Fruit fly (Drosophila melanogaster) whole organism, embryonic: Measurements from ENCODE around the gene gdl.

Experiments used
- ATbp ChIP-seq: fragments of 200-800 bp; sonication (Bioruptor generic); optimal IDR thresholded peaks from 2 replicates; lab custom pipeline; 2017; ENCODE audit warnings: missing biosample characterization, mild to moderate bottlenecking, missing genetic modification characterization, missing genetic modification reagents
- BtbVII ChIP-seq: fragments of 200-800 bp; sonication (Bioruptor generic); optimal IDR thresholded peaks from 3 replicates; lab custom pipeline; 2017; ENCODE audit warnings: missing biosample characterization, mild to moderate bottlenecking, missing genetic modification characterization
- CG10431 ChIP-seq: fragments of 200-800 bp; sonication (Bioruptor generic); optimal IDR thresholded peaks from 3 replicates; lab custom pipeline; 2018; ENCODE audit warnings: missing biosample characterization, mild to moderate bottlenecking, missing genetic modification characterization
- CG11398 ChIP-seq: fragments of 200-800 bp; sonication (Bioruptor generic); optimal IDR thresholded peaks from 2 replicates; lab custom pipeline; 2016; ENCODE audit warnings: missing biosample characterization, missing genetic modification characterization
- CG12391 ChIP-seq: fragments of 200-800 bp; sonication (Bioruptor generic); optimal IDR thresholded peaks from 3 replicates; lab custom pipeline; 2018; ENCODE audit warnings: missing biosample characterization, mild to moderate bottlenecking, missing genetic modification characterization, moderate library complexity
- CG15601 ChIP-seq: fragments of 200-800 bp; sonication (Bioruptor generic); optimal IDR thresholded peaks from 3 replicates; lab custom pipeline; 2019; ENCODE audit warnings: missing biosample characterization, mild to moderate bottlenecking, missing genetic modification characterization, moderate library complexity
- CG18599 ChIP-seq: fragments of 200-800 bp; sonication (Bioruptor generic); optimal IDR thresholded peaks from 3 replicates; lab custom pipeline; 2017; ENCODE audit warnings: missing biosample characterization, missing genetic modification characterization, mild to moderate bottlenecking, moderate library complexity, missing genetic modification reagents
- CG2116 ChIP-seq: fragments of 200-800 bp; sonication (Bioruptor generic); optimal IDR thresholded peaks from 3 replicates; lab custom pipeline; 2018; ENCODE audit warnings: missing biosample characterization, mild to moderate bottlenecking, missing genetic modification characterization
- CG2120 ChIP-seq: fragments of 200-800 bp; sonication (Bioruptor generic); optimal IDR thresholded peaks from 3 replicates; lab custom pipeline; 2016; ENCODE audit warnings: missing biosample characterization, missing genetic modification characterization
- CG2678 ChIP-seq: fragments of 200-800 bp; sonication (Bioruptor generic); optimal IDR thresholded peaks from 3 replicates; lab custom pipeline; 2019; ENCODE audit warnings: missing biosample characterization, mild to moderate bottlenecking, missing genetic modification characterization, moderate library complexity
- CG42726 ChIP-seq: fragments of 200-800 bp; sonication (Bioruptor generic); IDR thresholded peaks from 2 replicates; pipeline ENCODE4 v1.3.6; 2022; ENCODE audit warnings: missing biosample characterization, missing genetic modification characterization; ENCODE audit not compliant: partially characterized antibody
- CG7786 ChIP-seq: fragments of 200-800 bp; sonication (Bioruptor generic); optimal IDR thresholded peaks from 2 replicates; lab custom pipeline; 2016; ENCODE audit warnings: missing biosample characterization, missing genetic modification characterization
- CG8924 ChIP-seq: fragments of 200-800 bp; optimal IDR thresholded peaks from 3 replicates; lab custom pipeline; 2019; ENCODE audit warnings: missing biosample characterization, mild to moderate bottlenecking, missing genetic modification characterization, moderate library complexity
- CrebB ChIP-seq: fragments of 200-800 bp; sonication (Bioruptor generic); optimal IDR thresholded peaks from 3 replicates; lab custom pipeline; 2018; ENCODE audit warnings: missing biosample characterization, mild to moderate bottlenecking, missing genetic modification characterization
- Dp ChIP-seq: fragments of 200-800 bp; sonication (Bioruptor generic); optimal IDR thresholded peaks from 2 replicates; lab custom pipeline; 2018; ENCODE audit warnings: missing biosample characterization, mild to moderate bottlenecking, missing genetic modification characterization, moderate library complexity
- Eip74EF ChIP-seq, 2 experiments: fragments of 200-800 bp in 1 of 2; fragments of >200 bp in 1 of 2; sonication (Bioruptor generic) in 1 of 2; optimal IDR thresholded peaks; 2 replicates each; lab custom pipeline; 2017 to 2019; ENCODE audit warnings: missing biosample characterization in 2 of 2, missing genetic modification characterization in 2 of 2, mild to moderate bottlenecking in 1 of 2, moderate library complexity in 1 of 2
- HLH3B ChIP-seq: fragments of 200-800 bp; sonication (Bioruptor generic); IDR thresholded peaks from 2 replicates; pipeline ENCODE4 v1.3.6; 2022; ENCODE audit warnings: missing biosample characterization, missing genetic modification characterization
- HLH54F ChIP-seq: fragments of 200-800 bp; sonication (Bioruptor generic); optimal IDR thresholded peaks from 3 replicates; lab custom pipeline; 2016; ENCODE audit warnings: missing biosample characterization, missing genetic modification characterization
- HmgD ChIP-seq: fragments of 200-800 bp; sonication (Bioruptor generic); optimal IDR thresholded peaks from 3 replicates; lab custom pipeline; 2016; ENCODE audit warnings: missing biosample characterization, missing genetic modification characterization
- Med ChIP-seq: fragments of 200-800 bp; sonication (Bioruptor generic); peaks from one replicate; lab custom pipeline; 2016; ENCODE audit warnings: missing biosample characterization, missing genetic modification characterization, mild to moderate bottlenecking, inconsistent platforms, moderate library complexity
- Nf-YA ChIP-seq: fragments of 200-800 bp; sonication (Bioruptor generic); IDR thresholded peaks from 2 replicates; pipeline ENCODE4 v1.3.6; 2022; ENCODE audit warnings: missing biosample characterization, missing genetic modification characterization
- Optix ChIP-seq: fragments of 200-800 bp; sonication (Bioruptor generic); IDR thresholded peaks from 3 replicates; pipeline ENCODE4 v1.3.6; 2022; ENCODE audit warnings: missing biosample characterization, missing genetic modification characterization
- Usf ChIP-seq: fragments of 200-800 bp; sonication (Bioruptor generic); optimal IDR thresholded peaks from 2 replicates; lab custom pipeline; 2017; ENCODE audit warnings: missing genotype, missing biosample characterization, missing genetic modification characterization
- br ChIP-seq: fragments of >200 bp; optimal IDR thresholded peaks from 2 replicates; lab custom pipeline; 2017
- caup ChIP-seq: fragments of 200-800 bp; sonication (Bioruptor generic); optimal IDR thresholded peaks from 3 replicates; lab custom pipeline; 2017; ENCODE audit warnings: missing biosample characterization, mild to moderate bottlenecking, missing genetic modification characterization, moderate library complexity; ENCODE audit not compliant: severe bottlenecking
- ci ChIP-seq: fragments of 200-800 bp; sonication (Bioruptor generic); IDR thresholded peaks from 3 replicates; pipeline ENCODE4 v1.3.6; 2022; ENCODE audit warnings: missing biosample characterization, missing genetic modification characterization
- croc ChIP-seq: fragments of 200-800 bp; sonication (Bioruptor generic); conservative IDR thresholded peaks from 3 replicates; pipeline ENCODE4 v1.3.6; 2022; ENCODE audit warnings: missing biosample characterization, missing genetic modification characterization
- cwo ChIP-seq: fragments of 200-800 bp; sonication (Bioruptor generic); optimal IDR thresholded peaks from 3 replicates; lab custom pipeline; 2017; ENCODE audit warnings: missing biosample characterization, missing genetic modification characterization, mild to moderate bottlenecking, moderate library complexity, missing genetic modification reagents
- ems ChIP-seq: fragments of 200-800 bp; sonication (Bioruptor generic); optimal IDR thresholded peaks from 3 replicates; lab custom pipeline; 2016; ENCODE audit warnings: missing biosample characterization, missing genetic modification characterization
- eve ChIP-seq, 2 experiments: fragments of >200 bp; optimal IDR thresholded peaks; 2 replicates each; lab custom pipeline; 2017; ENCODE audit warnings: missing biosample characterization in 2 of 2, missing genetic modification characterization in 2 of 2
- fd96Cb ChIP-seq: fragments of 200-800 bp; sonication (Bioruptor generic); optimal IDR thresholded peaks from 2 replicates; lab custom pipeline; 2018; ENCODE audit warnings: missing biosample characterization, mild to moderate bottlenecking, missing genetic modification characterization, moderate library complexity
- ftz-f1 ChIP-seq: fragments of 200-800 bp; sonication (Bioruptor generic); optimal IDR thresholded peaks from 2 replicates; lab custom pipeline; 2016; ENCODE audit warnings: missing biosample characterization, missing genetic modification characterization
- gsb ChIP-seq: fragments of 200-800 bp; sonication (Bioruptor generic); IDR thresholded peaks from 2 replicates; pipeline ENCODE4 v1.3.6; 2022; ENCODE audit warnings: missing biosample characterization, missing genetic modification characterization
- jigr1 ChIP-seq: fragments of 200-800 bp; sonication (Bioruptor generic); IDR thresholded peaks from 3 replicates; pipeline ENCODE4 v1.3.6; 2022; ENCODE audit warnings: missing biosample characterization, missing genetic modification characterization
- jing ChIP-seq: fragments of 200-800 bp; sonication (Bioruptor generic); optimal IDR thresholded peaks from 2 replicates; lab custom pipeline; 2018; ENCODE audit warnings: missing biosample characterization, mild to moderate bottlenecking, missing genetic modification characterization
- kni ChIP-seq: fragments of 200-800 bp; sonication (Bioruptor generic); optimal IDR thresholded peaks from 3 replicates; lab custom pipeline; 2017; ENCODE audit warnings: mild to moderate bottlenecking, missing biosample characterization, missing genetic modification reagents, missing genetic modification characterization
- nerfin-1 ChIP-seq: fragments of 200-800 bp; sonication (Bioruptor generic); optimal IDR thresholded peaks from 3 replicates; lab custom pipeline; 2019; ENCODE audit warnings: missing biosample characterization, mild to moderate bottlenecking, missing genetic modification characterization, moderate library complexity
- org-1 ChIP-seq: fragments of 200-800 bp; sonication (Bioruptor generic); optimal IDR thresholded peaks from 2 replicates; lab custom pipeline; 2017; ENCODE audit warnings: missing biosample characterization, missing genetic modification characterization
- otp ChIP-seq: fragments of 200-800 bp; sonication (Bioruptor generic); IDR thresholded peaks from 3 replicates; pipeline ENCODE4, ENCODE4 v1.3.6; 2022; ENCODE audit warnings: missing biosample characterization, missing genetic modification characterization
- ranshi ChIP-seq: fragments of 200-800 bp; sonication (Bioruptor generic); IDR thresholded peaks from 2 replicates; pipeline ENCODE4 v1.3.6; 2022; ENCODE audit warnings: missing biosample characterization, missing genetic modification characterization
- sd ChIP-seq: fragments of 200-800 bp; sonication (Bioruptor generic); optimal IDR thresholded peaks from 3 replicates; lab custom pipeline; 2018; ENCODE audit warnings: missing biosample characterization, mild to moderate bottlenecking, missing genetic modification characterization, moderate library complexity
- sob ChIP-seq: fragments of 200-800 bp; sonication (Bioruptor generic); IDR thresholded peaks from 2 replicates; pipeline ENCODE4 v1.3.6; 2022; ENCODE audit warnings: missing biosample characterization, missing genetic modification characterization
- sqz ChIP-seq: fragments of 200-800 bp; sonication (Bioruptor generic); optimal IDR thresholded peaks from 3 replicates; lab custom pipeline; 2018; ENCODE audit warnings: missing biosample characterization, mild to moderate bottlenecking, missing genetic modification characterization
- ssp ChIP-seq: fragments of 200-800 bp; sonication (Bioruptor generic); IDR thresholded peaks from 2 replicates; pipeline ENCODE4 v1.3.6; 2022; ENCODE audit warnings: missing biosample characterization, missing genetic modification characterization
- stwl ChIP-seq: fragments of 200-800 bp; sonication (Bioruptor generic); optimal IDR thresholded peaks from 3 replicates; lab custom pipeline; 2018; ENCODE audit warnings: missing biosample characterization, mild to moderate bottlenecking, missing genetic modification characterization, moderate library complexity
- ttk ChIP-seq: fragments of 200-800 bp; sonication (Bioruptor generic); IDR thresholded peaks from 2 replicates; pipeline ENCODE4 v2.1.2; 2022; ENCODE audit warnings: missing biosample characterization, missing genetic modification characterization

The gdl gene

DNA sequence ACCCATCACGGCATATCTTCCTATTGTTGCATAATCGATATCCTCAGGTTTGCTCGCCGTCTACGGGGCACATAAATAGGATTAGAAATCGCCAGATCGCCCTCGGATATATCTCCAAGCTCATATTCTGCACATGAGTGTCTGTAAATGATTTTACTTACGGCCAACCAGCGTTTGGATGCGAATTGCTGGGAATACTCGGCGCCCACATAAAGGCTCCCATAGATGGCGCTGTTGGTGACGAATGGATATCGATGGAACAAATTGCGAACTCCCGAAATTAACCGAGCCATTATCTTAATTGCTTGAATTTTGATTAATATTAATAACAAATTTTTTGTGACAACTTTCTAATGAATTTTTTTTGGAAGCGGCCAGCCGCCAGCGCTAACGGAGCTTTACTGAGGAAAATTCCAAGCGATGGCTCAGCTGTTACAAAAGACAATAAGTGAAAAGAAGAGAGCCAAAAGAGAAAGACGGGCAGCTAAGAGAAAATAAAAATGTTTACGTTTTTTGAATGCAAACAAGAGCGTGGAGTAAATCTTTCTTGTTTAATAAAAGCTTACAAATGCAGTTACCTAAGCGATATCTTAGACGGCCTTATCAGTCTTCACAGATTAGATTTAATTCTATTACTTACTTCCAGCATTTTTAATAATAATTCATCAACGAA, 14.5 kb upstream of the gdl start (continued):
- TF ChIP-seq CG10431 (peak; percentile 11), Usf (no peak), caup (GFP tag; lab: Kevin White, UChicago) (no peak), ssp (GFP tag; lab: Robert Waterston, UW) (no peak), CG2116 (GFP tag; lab: Kevin White, UChicago) (no peak), fd96Cb (tag; lab: Kevin White, UChicago) (no peak), eve (GFP tag; optimal IDR thresholded peaks at IDR 0.05; lab: Kevin White, UChicago) (no peak), Optix (no peak), HmgD (no peak), CG11398 (GFP tag; lab: Kevin White, UChicago) (no peak), gsb (GFP tag; lab: Robert Waterston, UW) (no peak), org-1 (GFP tag; lab: Kevin White, UChicago) (no peak), cwo (GFP tag; lab: Kevin White, UChicago) (no peak), otp (GFP tag; lab: Robert Waterston, UW) (no peak), CG15601 (tag; lab: Kevin White, UChicago) (peak; percentile 20), nerfin-1 (tag; lab: Kevin White, UChicago) (peak; percentile 7), ranshi (no peak), Nf-YA (GFP tag; lab: Robert Waterston, UW) (no peak), ttk (GFP tag; lab: Robert Waterston, UW) (no peak), jigr1 (GFP tag; lab: Robert Waterston, UW) (no peak), croc (GFP tag; lab: Robert Waterston, UW) (no peak), BtbVII (no peak), CG18599 (no peak), CG42726 (GFP tag; lab: Robert Waterston, UW) (no peak), ftz-f1 (GFP tag; lab: Kevin White, UChicago) (no peak), HLH54F (no peak), sd (tag; lab: Kevin White, UChicago) (peak; percentile 49), sqz (GFP tag; lab: Kevin White, UChicago) (peak; percentile 38), sob (GFP tag; lab: Robert Waterston, UW) (no peak), CrebB (tag; lab: Kevin White, UChicago) (no peak), CG2120 (no peak), jing (GFP tag; lab: Kevin White, UChicago) (no peak), kni (GFP tag; lab: Kevin White, UChicago) (no peak), ATbp (GFP tag; lab: Kevin White, UChicago) (peak; percentile 35), HLH3B (GFP tag; lab: Robert Waterston, UW) (no peak), ci (GFP tag; lab: Robert Waterston, UW) (no peak), CG7786 (GFP tag; lab: Kevin White, UChicago) (no peak), br (lab: Kevin White, UChicago) (no peak), CG12391 (no peak), Dp (GFP tag; lab: Kevin White, UChicago) (no peak), stwl (tag; lab: Kevin White, UChicago) (no peak), CG8924 (tag; lab: Kevin White, UChicago) (no peak), ems (GFP tag; lab: Kevin White, UChicago) (no peak), Med (GFP tag; lab: Kevin White, UChicago) (no peak), CG2678 (tag; lab: Kevin White, UChicago) (peak; percentile 20), Eip74EF (GFP tag; optimal IDR thresholded peaks at IDR 0.05; lab: Kevin White, UChicago) (no peak)
